Worm (Caenorhabditis elegans) whole organism, dauer: Measurements from ENCODE around the gene pqn-18.

Experiments
- unc-62 ChIP-seq: sonication (generic microtip); optimal IDR thresholded peaks from 2 replicates; lab custom pipeline; 2017; ENCODE audit warnings: missing biosample characterization, missing genetic modification reagents, missing genetic modification characterization

Gene pqn-18

ce11 chrX:12907502-12907901, at the start of gene pqn-18:
TSS of gene pqn-18 (plus strand) at chrX:12907832.
- no peak for TF ChIP-seq unc-62 (GFP tag; lab: Kevin White, UChicago)

DNA sequence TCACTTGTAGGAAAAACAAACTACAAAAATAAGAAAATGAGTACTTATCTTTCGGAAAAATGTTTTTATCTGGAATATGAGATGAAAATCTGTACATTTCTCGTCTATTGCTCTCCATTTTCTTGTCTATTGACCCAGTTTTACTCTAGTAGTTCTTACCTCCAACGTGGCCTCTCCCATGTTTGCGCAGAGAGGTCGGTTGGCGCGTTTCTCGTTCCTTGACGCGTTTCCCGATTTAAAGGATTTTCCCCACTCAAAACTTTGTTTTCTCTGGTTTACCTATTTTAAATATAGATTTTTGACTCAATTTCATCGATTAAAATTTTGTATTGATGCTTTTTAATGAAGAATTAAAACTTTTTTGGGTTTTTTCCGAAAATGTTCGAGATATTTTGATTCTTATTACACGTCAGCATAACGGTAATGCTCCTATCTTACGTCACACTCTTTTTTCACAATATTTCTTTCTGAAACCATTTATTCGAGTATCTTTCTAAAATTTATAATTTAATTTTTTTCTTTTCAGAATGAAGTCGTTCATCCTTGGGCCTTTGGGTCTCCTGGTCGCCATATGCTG, 46.8 kb upstream of the pqn-18 start, which contains the start of gene T14G8.3:
T14G8.3 (plus strand) TSS at position 527 of the 577 bp plus-strand sequence.
- no peak for TF ChIP-seq unc-62 (GFP tag; lab: Kevin White, UChicago)

- no peak for TF ChIP-seq unc-62 (GFP tag; lab: Kevin White, UChicago)
Measured at ce11 chrX:12862509-12862908, 45.1 kb upstream of the pqn-18 start, which contains the start of gene T14G8.6. TSS of gene T14G8.6 (minus strand) at chrX:12862846.

DNA sequence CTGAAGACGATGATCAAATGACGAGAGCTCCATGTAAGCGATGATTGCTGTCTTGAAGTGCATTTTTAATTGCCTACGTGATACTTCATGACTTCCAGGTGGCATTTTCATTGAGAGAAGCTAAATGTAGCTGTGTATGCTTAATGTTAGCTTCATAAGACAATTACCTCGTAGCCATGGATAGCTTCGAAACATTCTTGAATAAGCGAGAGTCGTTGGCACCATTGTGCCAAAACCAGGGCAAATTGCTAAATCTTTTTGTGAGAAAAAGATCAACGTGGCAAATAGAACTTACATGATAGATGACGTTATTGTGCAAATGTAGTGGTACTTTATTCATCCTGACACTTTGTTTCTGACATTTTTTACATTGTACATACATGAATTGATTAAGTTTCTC, 44.4 kb upstream of the pqn-18 start:
- no peak for TF ChIP-seq unc-62 (GFP tag; lab: Kevin White, UChicago)

DNA sequence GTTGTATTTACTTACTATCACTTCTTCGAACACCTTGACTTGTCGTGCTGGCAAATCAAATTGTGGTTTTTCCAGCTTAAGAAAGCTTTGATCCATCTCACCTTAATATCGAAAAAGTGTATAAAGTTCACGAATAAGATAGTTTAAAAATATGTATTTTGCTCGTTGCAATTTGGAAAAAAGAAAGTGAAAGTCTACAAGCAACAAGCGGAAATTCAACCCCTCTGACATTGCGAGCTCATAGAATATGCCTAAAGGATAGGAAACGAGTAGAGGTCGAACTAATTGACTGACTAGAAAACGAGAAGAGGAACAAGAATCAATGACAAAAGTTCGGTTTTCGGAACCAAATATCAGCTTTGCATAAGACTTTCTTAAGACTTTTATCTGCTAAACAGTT, 43.8 kb upstream of the pqn-18 start, which contains the start of gene T14G8.4:
T14G8.4 (minus strand) TSS at position 101 of the 400 bp plus-strand sequence.
- TF ChIP-seq unc-62 (GFP tag; lab: Kevin White, UChicago) = no peak

DNA sequence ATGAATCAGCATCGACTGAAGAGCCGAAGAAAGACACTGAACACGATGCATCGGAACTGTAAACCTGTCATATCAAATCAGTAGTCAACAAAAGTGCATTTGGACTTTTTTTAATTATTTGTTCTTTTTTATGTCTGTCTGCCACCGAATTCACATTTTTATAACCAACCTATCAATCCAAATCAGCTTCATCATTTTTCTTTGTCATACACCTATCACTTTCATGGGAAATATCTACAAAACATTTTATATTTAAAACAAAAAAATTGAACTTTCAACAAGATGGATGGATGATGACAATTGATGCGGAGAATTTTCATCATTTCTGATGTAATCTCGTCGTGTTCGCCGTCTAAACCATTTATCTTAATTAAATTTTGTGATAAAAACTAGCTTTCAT, 38.2 kb upstream of the pqn-18 start:
- no peak for TF ChIP-seq unc-62 (GFP tag; lab: Kevin White, UChicago)

DNA sequence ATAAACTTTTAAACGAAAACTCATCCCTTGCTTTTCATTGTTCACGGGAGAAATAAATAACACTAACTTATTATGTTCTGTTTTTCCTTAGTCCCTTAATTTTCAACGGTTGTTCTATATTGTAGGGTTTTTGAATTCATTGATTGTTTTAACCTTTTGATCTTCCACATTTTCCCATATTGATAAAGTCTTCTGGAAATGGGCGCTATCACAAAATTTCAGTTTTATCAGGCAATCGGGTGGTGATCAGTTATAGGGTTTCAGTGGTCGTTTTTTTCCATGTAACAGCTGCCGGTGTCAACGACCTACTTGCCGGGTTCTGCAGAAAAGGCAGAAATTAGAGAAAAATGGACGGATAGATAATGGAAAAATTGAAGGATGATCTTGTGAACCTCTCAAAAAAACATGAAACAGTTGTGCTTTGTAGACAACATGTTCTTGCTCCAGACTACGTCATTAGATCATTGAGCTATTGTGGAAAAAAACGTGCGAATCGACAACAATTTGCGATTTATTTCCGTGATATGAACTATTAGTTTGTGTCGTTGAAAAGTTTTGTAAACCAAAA, 37.7 kb upstream of the pqn-18 start:
- no peak for TF ChIP-seq unc-62 (GFP tag; lab: Kevin White, UChicago)

DNA sequence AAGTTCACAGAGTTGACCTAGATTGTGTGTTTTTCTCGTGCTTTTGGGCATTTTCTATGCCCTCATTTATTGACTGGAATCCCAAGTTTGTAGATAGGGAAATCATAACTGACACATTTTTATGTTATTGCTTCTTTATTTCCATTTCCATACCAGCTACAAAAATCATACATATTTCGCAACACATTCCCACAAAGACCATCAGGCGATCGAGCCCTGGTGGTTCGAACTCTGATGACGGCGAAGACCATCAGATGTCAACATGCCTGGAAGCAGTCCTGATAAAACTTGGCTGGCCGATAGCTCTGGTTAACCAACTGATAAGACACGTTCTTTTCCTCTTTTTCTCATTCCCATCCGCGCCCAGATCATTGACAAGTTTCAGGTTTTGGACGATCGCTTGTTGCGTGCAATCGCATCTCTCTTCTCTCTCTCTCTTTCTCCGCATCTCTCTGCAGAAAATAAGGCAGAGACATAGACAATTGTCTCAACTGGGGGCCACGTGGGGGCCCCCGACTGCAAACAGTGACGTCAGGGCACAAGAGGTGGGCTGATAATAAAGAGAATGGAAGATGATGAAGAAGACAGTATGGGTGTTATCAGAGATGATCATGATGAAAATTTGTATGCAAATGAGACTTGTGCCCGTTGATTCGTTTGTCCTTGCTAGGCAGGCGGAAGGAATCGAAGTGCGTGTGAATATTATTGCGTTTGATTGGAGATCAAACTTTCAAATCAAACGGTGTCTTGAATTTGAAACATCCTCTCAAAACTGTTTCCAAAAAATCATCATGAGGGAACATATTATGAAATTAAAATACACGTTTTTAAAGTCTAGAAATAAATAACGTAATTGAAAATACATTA, 35.4 kb upstream of the pqn-18 start:
- TF ChIP-seq unc-62 (GFP tag; lab: Kevin White, UChicago) = no peak

DNA sequence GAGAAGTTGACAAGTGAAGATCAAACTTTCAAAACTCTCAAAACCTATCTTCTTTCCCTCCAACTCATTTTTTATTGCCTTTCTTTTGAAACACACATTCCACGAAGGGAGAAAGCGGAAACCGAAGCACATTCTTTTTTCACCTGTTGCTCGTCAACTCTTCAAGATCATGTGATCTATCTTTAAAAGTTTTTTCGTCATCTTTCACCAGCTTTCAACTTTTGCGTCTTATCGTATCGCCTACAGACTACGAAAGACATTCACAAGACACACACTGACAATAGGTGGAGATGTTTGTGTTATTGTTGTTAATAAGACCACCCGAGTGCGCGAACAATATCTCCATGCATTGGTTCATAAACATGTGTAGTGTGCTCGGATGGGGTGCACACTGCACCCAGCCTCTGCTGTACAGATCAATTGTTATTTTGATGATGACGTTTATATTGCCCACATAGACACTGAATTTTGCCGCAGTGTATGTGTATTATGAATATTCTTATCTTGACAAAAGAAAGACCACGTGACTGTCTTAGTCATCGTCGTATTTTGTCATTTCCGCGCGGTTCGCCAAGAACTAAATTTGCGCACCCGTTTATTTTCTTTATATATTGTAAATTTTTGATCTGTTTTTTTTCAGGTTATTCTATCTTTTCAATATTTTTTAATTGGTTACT, 33.8 kb upstream of the pqn-18 start:
- TF ChIP-seq unc-62 (GFP tag; lab: Kevin White, UChicago) = no peak

- TF ChIP-seq unc-62 (GFP tag; lab: Kevin White, UChicago) = no peak
Measured at ce11 chrX:12874798-12875342, 32.8 kb upstream of the pqn-18 start.

DNA sequence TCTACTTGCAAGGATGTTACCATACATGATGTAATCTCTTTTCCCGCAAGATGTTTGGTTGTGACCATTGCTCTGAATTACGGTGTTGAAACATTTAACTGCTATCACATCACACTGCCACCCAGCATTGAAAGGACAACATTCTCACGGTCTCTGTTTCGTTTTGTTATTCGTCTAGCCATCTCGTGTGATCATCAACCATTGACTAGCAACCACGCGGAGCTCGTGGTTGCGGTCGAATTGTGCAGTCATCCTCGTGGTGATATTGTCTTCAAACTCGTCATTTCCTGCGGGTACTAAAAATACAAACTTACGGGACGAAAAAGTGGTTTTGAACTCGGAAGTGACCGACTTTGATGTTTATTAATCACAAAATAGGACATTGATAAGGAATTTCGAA, 32.0 kb upstream of the pqn-18 start:
- no peak for TF ChIP-seq unc-62 (GFP tag; lab: Kevin White, UChicago)

DNA sequence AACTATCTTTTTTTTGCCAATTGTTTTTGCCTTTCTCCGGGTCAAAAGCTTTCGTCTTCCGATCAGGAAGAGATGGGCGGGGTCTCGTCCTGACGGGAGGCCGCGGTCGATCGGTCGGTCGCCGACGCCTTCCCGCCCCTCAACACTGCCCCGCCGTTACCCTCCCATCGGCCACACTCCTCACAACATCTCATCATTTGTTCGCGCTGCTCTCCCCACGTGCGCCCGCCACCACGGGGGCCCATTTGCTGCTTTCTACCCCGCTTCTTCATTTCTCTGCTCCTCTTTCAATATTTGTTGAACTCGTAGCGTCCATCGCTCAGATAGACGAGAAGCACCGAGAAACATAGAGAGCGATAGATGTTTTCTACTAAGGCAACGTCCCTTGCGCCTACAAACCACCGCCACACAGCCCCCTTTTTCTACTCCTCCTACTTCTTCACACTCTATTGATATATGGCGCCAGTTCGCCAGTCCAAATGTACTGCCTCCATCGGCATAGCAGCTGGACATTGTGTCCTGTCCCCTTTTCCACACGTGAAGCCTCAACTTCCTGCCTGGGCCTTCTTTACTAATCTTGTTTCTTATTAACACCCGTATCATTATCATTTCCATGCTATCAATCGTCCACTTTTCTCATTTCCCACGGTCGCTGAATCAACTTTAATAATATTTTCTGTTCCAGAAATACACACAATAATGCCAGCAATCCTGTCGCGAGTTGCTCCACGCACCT, 30.7 kb upstream of the pqn-18 start, which contains the start of gene bcat-1:
bcat-1 (plus strand) TSS at position 686 of the 736 bp plus-strand sequence.
- no peak for TF ChIP-seq unc-62 (GFP tag; lab: Kevin White, UChicago)

ce11 chrX:12877930-12878329, 29.7 kb upstream of the pqn-18 start:
- TF ChIP-seq unc-62 (GFP tag; lab: Kevin White, UChicago) = no peak

ce11 chrX:12881174-12881573, 26.5 kb upstream of the pqn-18 start:
- no peak for TF ChIP-seq unc-62 (GFP tag; lab: Kevin White, UChicago)

- TF ChIP-seq unc-62 (GFP tag; lab: Kevin White, UChicago) = no peak
Measured at ce11 chrX:12884873-12885272, 22.8 kb upstream of the pqn-18 start, which contains the start of gene gpc-1. TSS of gene gpc-1 (minus strand) at chrX:12884989.
